Fruit fly (Drosophila melanogaster): ENCODE results near the gene AdamTS-B.

AdamTS-B gene

DNA sequence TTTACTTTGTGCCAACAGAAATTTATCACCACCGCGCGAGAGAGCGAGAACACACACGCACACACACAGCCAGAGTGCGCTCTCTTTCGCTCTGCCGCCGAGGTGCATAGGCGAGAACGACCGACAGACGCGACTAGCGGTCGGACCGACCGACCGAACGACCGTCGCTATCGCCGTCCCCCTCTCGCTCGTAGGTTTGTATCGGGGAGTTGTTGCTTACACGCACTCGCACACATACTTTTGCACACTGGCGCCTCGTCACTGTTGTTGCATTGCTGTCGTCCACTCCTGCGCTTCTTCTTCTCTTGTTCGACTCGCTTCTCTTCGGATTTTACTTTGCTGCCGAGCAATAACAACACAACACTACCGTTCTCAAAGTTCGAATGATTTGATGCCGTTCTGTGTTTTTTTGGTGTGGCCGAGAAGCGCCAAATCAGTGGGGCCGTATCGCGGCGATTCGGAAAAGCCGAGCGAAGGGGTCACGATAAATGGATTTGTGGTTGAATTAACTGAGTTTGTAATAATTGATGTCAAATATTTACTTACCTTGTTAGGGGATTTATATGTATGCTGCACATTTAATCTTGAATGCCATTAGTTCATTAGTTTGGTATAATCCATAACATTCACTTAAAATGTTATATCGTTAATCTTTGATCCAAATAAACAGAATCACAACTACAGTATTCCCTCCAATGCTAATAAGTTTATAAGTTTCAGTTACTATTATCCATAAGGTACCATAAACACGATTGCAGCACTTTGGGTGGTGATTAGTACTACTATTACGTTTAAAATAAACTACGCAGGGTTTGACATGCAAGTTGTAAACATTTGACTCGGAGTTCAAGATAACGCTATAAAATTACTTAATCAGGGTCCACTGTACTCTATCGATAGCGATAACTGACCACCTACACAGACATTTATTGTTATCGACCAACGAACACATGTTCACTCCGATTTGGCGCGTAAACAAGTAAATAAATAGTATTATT is 48.8 kb downstream of the AdamTS-B start, which contains the start of the genes IntS6 and Rtel1 (continued):
- no peak for TF ChIP-seq vnd (GFP tag; IDR thresholded peaks at IDR 0.05; ENCODE audit: partially characterized antibody)
- peak; percentile 72 for TF ChIP-seq Oaz (GFP tag; IDR thresholded peaks at IDR 0.05)
- peak; percentile 65 for TF ChIP-seq CG13123 (GFP tag; optimal IDR thresholded peaks at IDR 0.05)
- TF ChIP-seq Fer1 (GFP tag; optimal IDR thresholded peaks at IDR 0.05) = peak; percentile 87
- TF ChIP-seq CG10959 (GFP tag; IDR thresholded peaks at IDR 0.05) = peak; percentile 61
- peak; percentile 82 for TF ChIP-seq cwo (GFP tag; optimal IDR thresholded peaks at IDR 0.05)
- peak; percentile 69 for TF ChIP-seq Ravus (GFP tag; IDR thresholded peaks at IDR 0.05)
- TF ChIP-seq bowl (GFP tag; IDR thresholded peaks at IDR 0.05) = peak; percentile 62; the same call in 1 of the 2 replicates
- peak; percentile 96 for TF ChIP-seq CG2120 (GFP tag; optimal IDR thresholded peaks at IDR 0.05)
- peak; percentile 38 for TF ChIP-seq CTCF (GFP tag; optimal IDR thresholded peaks at IDR 0.05)
- TF ChIP-seq CG18262 (tag; optimal IDR thresholded peaks at IDR 0.05) = peak; percentile 87
- TF ChIP-seq Bteb2 (GFP tag; optimal IDR thresholded peaks at IDR 0.05) = peak; percentile 86
- peak; percentile 91 for TF ChIP-seq sob (GFP tag; IDR thresholded peaks at IDR 0.05)
- peak; percentile 95 for TF ChIP-seq ind (GFP tag; optimal IDR thresholded peaks at IDR 0.05)
- peak; percentile 86 for TF ChIP-seq schlank (tag; optimal IDR thresholded peaks at IDR 0.05)
- 0 out of 3 replicates have a peak, but pooled peaks have one; percentile 32 for TF ChIP-seq Opbp (GFP tag; IDR thresholded peaks at IDR 0.05; ENCODE audit: partially characterized antibody)
- TF ChIP-seq en (GFP tag; optimal IDR thresholded peaks at IDR 0.05) = peak; percentile 74
- TF ChIP-seq jing (GFP tag; optimal IDR thresholded peaks at IDR 0.05) = peak; percentile 78
- peak; percentile 81 for TF ChIP-seq CG17912 (GFP tag; optimal IDR thresholded peaks at IDR 0.05)
- peak; percentile 84 for TF ChIP-seq CG17568 (GFP tag; optimal IDR thresholded peaks at IDR 0.05)
- TF ChIP-seq H15 (GFP tag; IDR thresholded peaks at IDR 0.05) = peak; percentile 68; the same call in 2 of the 3 replicates
- peak; percentile 80 for TF ChIP-seq CG7357 (GFP tag; IDR thresholded peaks at IDR 0.05)
- no peak; the same call in 1 of the 2 replicates for TF ChIP-seq CG13287 (GFP tag; IDR thresholded peaks at IDR 0.05; ENCODE audit: partially characterized antibody)
- TF ChIP-seq CG9609 (GFP tag; optimal IDR thresholded peaks at IDR 0.05) = peak; percentile 91
- TF ChIP-seq sens (GFP tag) = peak; percentile 98
- TF ChIP-seq CG11085 (GFP tag; IDR thresholded peaks at IDR 0.05) = peak; percentile 74
- TF ChIP-seq Six4 (GFP tag; optimal IDR thresholded peaks at IDR 0.05) = peak; percentile 80
- TF ChIP-seq CG15696 (tag; optimal IDR thresholded peaks at IDR 0.05) = peak; percentile 86
- peak; percentile 86 for TF ChIP-seq CG13775 (GFP tag; optimal IDR thresholded peaks at IDR 0.05)
- TF ChIP-seq CG7556 (GFP tag; optimal IDR thresholded peaks at IDR 0.05) = peak; percentile 86
- TF ChIP-seq pan (optimal IDR thresholded peaks at IDR 0.05) = no peak
- TF ChIP-seq pan (GFP tag; optimal IDR thresholded peaks at IDR 0.05 in 1 of 2, IDR thresholded peaks at IDR 0.05 in 1 of 2) = peak in 1 of 2 experiments; percentile 89
- peak; percentile 78 for TF ChIP-seq Awh (GFP tag; IDR thresholded peaks at IDR 0.05)
- TF ChIP-seq esg (GFP tag; conservative IDR thresholded peaks at IDR 0.05) = peak; percentile 89
- no peak for TF ChIP-seq gcm2 (GFP tag; optimal IDR thresholded peaks at IDR 0.05)
- TF ChIP-seq row (GFP tag; IDR thresholded peaks at IDR 0.05) = peak; percentile 98
- TF ChIP-seq CG17186 (GFP tag; optimal IDR thresholded peaks at IDR 0.05) = peak; percentile 76
- TF ChIP-seq Usf (GFP tag; optimal IDR thresholded peaks at IDR 0.05) = peak; percentile 83
- TF ChIP-seq CG3065 (GFP tag; optimal IDR thresholded peaks at IDR 0.05) = peak; percentile 64
- peak; percentile 85 to 95 for TF ChIP-seq Pdp1 (GFP tag; optimal IDR thresholded peaks at IDR 0.05)
- peak; percentile 38 for TF ChIP-seq CG15073 (GFP tag; optimal IDR thresholded peaks at IDR 0.05)
- peak; percentile 91 for TF ChIP-seq gro (GFP tag; optimal IDR thresholded peaks at IDR 0.05)
- peak; percentile 88 for TF ChIP-seq CHES-1-like (GFP tag; optimal IDR thresholded peaks at IDR 0.05)
- peak; percentile 87 for TF ChIP-seq CG30431 (GFP tag; optimal IDR thresholded peaks at IDR 0.05)
- TF ChIP-seq Aef1 (GFP tag; IDR thresholded peaks at IDR 0.05) = peak; percentile 90
- TF ChIP-seq B-H1 (GFP tag; IDR thresholded peaks at IDR 0.05) = peak; percentile 76
- TF ChIP-seq exex (tag; optimal IDR thresholded peaks at IDR 0.05) = peak; percentile 73
- TF ChIP-seq CG3847 (GFP tag; IDR thresholded peaks at IDR 0.05) = peak; percentile 89
- TF ChIP-seq hb (GFP tag; IDR thresholded peaks at IDR 0.05; ENCODE audit: partially characterized antibody) = no peak
